Worm (Caenorhabditis elegans) whole organism, mixed stage, embryonic: ENCODE data around the gene F57C2.4.

Experiments
- M03D4.4 ChIP-seq: sonication (generic microtip); optimal IDR thresholded peaks from 2 replicates; lab custom pipeline; 2017; ENCODE audit warnings: mild to moderate bottlenecking, missing genetic modification characterization, missing compliant biosample characterization
- bed-3 ChIP-seq: fragments of 200-800 bp; sonication (Bioruptor generic); optimal IDR thresholded peaks from 3 replicates; lab custom pipeline; 2018; ENCODE audit warnings: mild to moderate bottlenecking, missing genetic modification characterization, moderate library complexity, missing compliant biosample characterization
- blmp-1 ChIP-seq: fragments of 150-350 bp; optimal IDR thresholded peaks from 2 replicates; lab custom pipeline; 2014; ENCODE audit warnings: missing biosample characterization, missing genetic modification characterization
- ceh-39 ChIP-seq: fragments of 150-350 bp; optimal IDR thresholded peaks from 2 replicates; lab custom pipeline; 2014; ENCODE audit warnings: missing biosample characterization, missing genetic modification characterization
- ceh-43 ChIP-seq: fragments of 200-800 bp; sonication (Bioruptor generic); optimal IDR thresholded peaks from 2 replicates; lab custom pipeline; 2018; ENCODE audit warnings: mild to moderate bottlenecking, missing genetic modification characterization, moderate library complexity, missing compliant biosample characterization
- ceh-83 ChIP-seq: fragments of 200-800 bp; sonication (Bioruptor generic); optimal IDR thresholded peaks from 2 replicates; lab custom pipeline; 2018; ENCODE audit warnings: mild to moderate bottlenecking, missing genetic modification characterization, missing compliant biosample characterization
- ces-1 ChIP-seq: fragments of 150-350 bp; optimal IDR thresholded peaks from 2 replicates; lab custom pipeline; 2014; ENCODE audit warnings: missing biosample characterization, missing genetic modification reagents, missing genetic modification characterization
- cnd-1 ChIP-seq: fragments of 200-800 bp; sonication (Bioruptor generic); optimal IDR thresholded peaks from 2 replicates; lab custom pipeline; 2018; ENCODE audit warnings: mild to moderate bottlenecking, missing genetic modification characterization, missing compliant biosample characterization
- drap-1 ChIP-seq: fragments of 200-800 bp; sonication (Bioruptor generic); optimal IDR thresholded peaks from 3 replicates; lab custom pipeline; 2018; ENCODE audit warnings: mild to moderate bottlenecking, missing genetic modification characterization, missing compliant biosample characterization
- elt-1 ChIP-seq: sonication (generic microtip); optimal IDR thresholded peaks from 2 replicates; lab custom pipeline; 2017; ENCODE audit warnings: missing genetic modification characterization, mild to moderate bottlenecking, missing compliant biosample characterization, antibody characterized with exemption, moderate library complexity, borderline replicate concordance; ENCODE audit not compliant: insufficient read depth
- elt-3 ChIP-seq: fragments of 150-350 bp; optimal IDR thresholded peaks from 2 replicates; lab custom pipeline; 2014; ENCODE audit warnings: missing biosample characterization, missing genetic modification characterization
- flh-1 ChIP-seq: fragments of 200-800 bp; sonication (Bioruptor generic); optimal IDR thresholded peaks from 2 replicates; lab custom pipeline; 2018; ENCODE audit warnings: mild to moderate bottlenecking, missing genetic modification characterization, moderate library complexity, missing compliant biosample characterization
- ham-2 ChIP-seq: fragments of 200-800 bp; sonication (Bioruptor generic); optimal IDR thresholded peaks from 2 replicates; lab custom pipeline; 2018; ENCODE audit warnings: mild to moderate bottlenecking, missing genetic modification characterization, missing compliant biosample characterization
- hlh-1 ChIP-seq: fragments of 150-350 bp; optimal IDR thresholded peaks from 2 replicates; lab custom pipeline; 2014; ENCODE audit warnings: missing biosample characterization, missing genetic modification reagents, missing genetic modification characterization
- lin-13 ChIP-seq: fragments of 150-350 bp; optimal IDR thresholded peaks from 2 replicates; lab custom pipeline; 2014; ENCODE audit warnings: missing biosample characterization, missing genetic modification characterization
- lin-32 ChIP-seq: fragments of 200-800 bp; sonication (Bioruptor generic); optimal IDR thresholded peaks from 2 replicates; lab custom pipeline; 2018; ENCODE audit warnings: mild to moderate bottlenecking, missing genetic modification characterization, missing compliant biosample characterization
- lsy-2 ChIP-seq: fragments of 150-350 bp; optimal IDR thresholded peaks from 2 replicates; lab custom pipeline; 2014; ENCODE audit warnings: missing biosample characterization, missing genetic modification characterization
- mab-5 ChIP-seq: fragments of 150-350 bp; optimal IDR thresholded peaks from 2 replicates; lab custom pipeline; 2014; ENCODE audit warnings: missing biosample characterization, missing genetic modification characterization
- mep-1 ChIP-seq: fragments of 150-350 bp; optimal IDR thresholded peaks from 2 replicates; lab custom pipeline; 2017; ENCODE audit warnings: missing biosample characterization, missing genetic modification reagents, missing genetic modification characterization, inconsistent platforms
- mls-2 ChIP-seq: sonication (generic microtip); optimal IDR thresholded peaks from 2 replicates; lab custom pipeline; 2016; ENCODE audit warnings: mild to moderate bottlenecking, missing genetic modification characterization, moderate library complexity, missing compliant biosample characterization
- nhr-12 ChIP-seq: fragments of 150-350 bp; optimal IDR thresholded peaks from 2 replicates; lab custom pipeline; 2014; ENCODE audit warnings: missing biosample characterization, missing genetic modification characterization
- nhr-2 ChIP-seq: fragments of 150-350 bp; optimal IDR thresholded peaks from 2 replicates; lab custom pipeline; 2014; ENCODE audit warnings: missing biosample characterization, missing genetic modification characterization
- nhr-237 ChIP-seq: fragments of 150-350 bp; optimal IDR thresholded peaks from 2 replicates; lab custom pipeline; 2014; ENCODE audit warnings: missing biosample characterization, missing genetic modification characterization
- nhr-28 ChIP-seq: fragments of 150-350 bp; optimal IDR thresholded peaks from 2 replicates; lab custom pipeline; 2014; ENCODE audit warnings: missing biosample characterization, missing genetic modification characterization
- pha-4 ChIP-seq: fragments of 150-350 bp; optimal IDR thresholded peaks from 2 replicates; lab custom pipeline; 2018; ENCODE audit warnings: missing biosample characterization, missing genetic modification reagents, missing genetic modification characterization
- sem-2 ChIP-seq: fragments of 200-800 bp; sonication (Bioruptor generic); optimal IDR thresholded peaks from 2 replicates; lab custom pipeline; 2018; ENCODE audit warnings: mild to moderate bottlenecking, missing genetic modification characterization, missing compliant biosample characterization
- snpc-4 ChIP-seq: fragments of 150-350 bp; optimal IDR thresholded peaks from 2 replicates; lab custom pipeline; 2014; ENCODE audit warnings: missing biosample characterization, missing genetic modification characterization
- sptf-1 ChIP-seq: sonication (generic microtip); optimal IDR thresholded peaks from 2 replicates; lab custom pipeline; 2017; ENCODE audit warnings: mild to moderate bottlenecking, missing genetic modification characterization, moderate library complexity, missing compliant biosample characterization
- tbx-8 ChIP-seq: fragments of 200-800 bp; sonication (Bioruptor generic); optimal IDR thresholded peaks from 2 replicates; lab custom pipeline; 2018; ENCODE audit warnings: mild to moderate bottlenecking, missing genetic modification characterization, moderate library complexity, missing compliant biosample characterization
- unc-120 ChIP-seq: sonication (generic microtip); optimal IDR thresholded peaks from 2 replicates; lab custom pipeline; 2017; ENCODE audit warnings: missing genetic modification characterization, missing compliant biosample characterization; ENCODE audit not compliant: poor library complexity, severe bottlenecking
- unc-39 ChIP-seq: fragments of 150-350 bp; optimal IDR thresholded peaks from 2 replicates; lab custom pipeline; 2014; ENCODE audit warnings: missing biosample characterization, missing genetic modification characterization
- unc-62 ChIP-seq: fragments of 150-350 bp; optimal IDR thresholded peaks from 2 replicates; lab custom pipeline; 2014; ENCODE audit warnings: missing biosample characterization, missing genetic modification reagents, missing genetic modification characterization
- zip-8 ChIP-seq: fragments of 150-350 bp; optimal IDR thresholded peaks from 2 replicates; lab custom pipeline; 2014; ENCODE audit warnings: missing biosample characterization, missing genetic modification characterization
- ztf-11 ChIP-seq: fragments of 150-350 bp; optimal IDR thresholded peaks from 2 replicates; lab custom pipeline; 2014; ENCODE audit warnings: missing biosample characterization, missing genetic modification characterization

Gene F57C2.4

DNA sequence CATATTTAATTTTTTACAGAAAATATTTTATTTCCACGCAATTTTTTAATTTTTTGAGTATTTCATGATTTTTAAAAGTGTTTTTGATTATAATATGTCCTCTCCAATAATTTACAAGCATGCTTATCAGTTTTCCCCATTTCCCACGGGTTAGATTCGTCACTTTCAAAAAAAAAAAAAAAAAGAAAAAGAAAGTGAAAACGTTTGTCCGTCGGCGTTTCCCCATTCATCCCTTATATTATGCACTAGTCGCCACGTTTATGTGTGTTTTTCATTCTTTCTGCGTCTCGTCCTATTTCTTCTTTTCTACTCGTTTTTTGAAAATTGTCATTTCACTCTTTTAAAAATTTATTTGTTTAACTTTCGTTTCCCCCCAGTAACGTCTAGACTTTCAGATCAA, 35.7 kb upstream of the F57C2.4 start, which contains the start of gene vnut-1:
vnut-1 (plus strand) TSS at position 396 of the 400 bp plus-strand sequence.
- TF ChIP-seq nhr-12 (tag; lab: Kevin White, UChicago) = no peak
- peak; percentile 58 for TF ChIP-seq blmp-1 (tag; lab: Kevin White, UChicago)

DNA sequence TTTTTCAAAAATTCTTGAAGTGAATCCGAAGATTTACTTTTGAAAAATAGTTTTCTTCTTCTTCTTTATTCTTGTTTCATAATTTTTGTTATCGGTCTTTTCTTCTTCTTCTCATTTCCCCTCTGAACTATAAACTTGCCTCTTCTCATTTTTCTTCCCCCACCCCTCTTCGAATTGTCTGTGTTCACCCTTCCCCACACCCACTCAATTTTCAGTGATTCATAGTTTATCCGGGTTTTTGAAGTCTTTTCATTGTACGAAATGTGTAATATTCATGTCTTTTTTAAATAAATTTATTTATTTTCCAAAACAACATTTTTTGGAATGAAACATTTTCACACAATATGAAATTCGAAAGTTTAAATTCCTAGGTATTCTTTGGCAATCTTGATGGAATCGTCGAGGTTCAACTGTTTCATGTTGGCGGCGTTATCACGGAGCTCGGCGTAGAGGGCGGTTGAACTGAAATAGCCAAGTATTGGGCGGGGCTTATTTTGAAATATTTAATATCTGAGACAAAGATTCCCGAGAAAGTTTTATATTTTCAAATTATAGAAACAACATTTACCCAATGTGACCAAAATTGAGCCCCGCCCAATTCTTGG, 32.4 kb upstream of the F57C2.4 start:
- no peak for TF ChIP-seq cnd-1
- TF ChIP-seq elt-1 = no peak
- TF ChIP-seq unc-120 (tag; lab: Kevin White, UChicago) = no peak
- no peak for TF ChIP-seq snpc-4 (tag; lab: Kevin White, UChicago)
- no peak for TF ChIP-seq nhr-237 (tag; lab: Kevin White, UChicago)
- no peak for TF ChIP-seq pha-4 (tag; lab: Kevin White, UChicago)
- no peak for TF ChIP-seq lin-32 (GFP tag; lab: Kevin White, UChicago)
- TF ChIP-seq hlh-1 (tag; lab: Kevin White, UChicago) = no peak
- no peak for TF ChIP-seq drap-1 (GFP tag; lab: Kevin White, UChicago)
- no peak for TF ChIP-seq mep-1 (tag; lab: Kevin White, UChicago)
- TF ChIP-seq, all 35 proteins: peak for 0

DNA sequence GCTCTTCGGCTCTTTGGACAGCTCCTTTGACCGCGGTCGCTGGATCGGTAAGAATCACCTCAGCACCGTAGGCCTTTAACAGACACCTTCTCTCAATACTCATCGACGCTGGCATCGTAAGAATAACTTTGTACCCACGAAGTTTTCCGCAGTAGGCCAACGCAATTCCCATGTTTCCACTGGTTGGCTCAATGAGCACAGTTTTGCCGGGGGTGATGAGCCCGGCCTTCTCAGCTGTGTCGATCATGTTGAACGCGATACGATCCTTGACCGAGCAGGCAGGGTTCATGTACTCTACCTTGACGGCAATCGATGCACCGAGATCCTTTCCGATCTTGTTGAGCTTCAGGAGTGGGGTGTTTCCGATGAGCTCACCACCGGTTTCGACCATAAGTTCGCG, 31.1 kb upstream of the F57C2.4 start:
- no peak for TF ChIP-seq ces-1 (GFP tag; lab: Kevin White, UChicago)
- no peak for TF ChIP-seq zip-8 (tag; lab: Kevin White, UChicago)
- TF ChIP-seq elt-1 = no peak
- TF ChIP-seq M03D4.4 = no peak
- TF ChIP-seq ceh-39 = no peak
- TF ChIP-seq sptf-1 = no peak
- no peak for TF ChIP-seq nhr-12 (tag; lab: Kevin White, UChicago)
- TF ChIP-seq tbx-8 = no peak

DNA sequence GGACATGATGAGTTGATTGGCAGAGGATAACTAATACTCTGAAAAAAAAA, 30.9 kb upstream of the F57C2.4 start, which contains the start of gene cysl-2:
cysl-2 (minus strand) TSS at position 38 of the 50 bp plus-strand sequence.
- no peak for TF ChIP-seq nhr-2 (tag; lab: Kevin White, UChicago)
- no peak for TF ChIP-seq flh-1
- no peak for TF ChIP-seq elt-3 (tag; lab: Kevin White, UChicago)
- no peak for TF ChIP-seq lin-13 (tag; lab: Kevin White, UChicago)
- TF ChIP-seq sptf-1 = no peak
- no peak for TF ChIP-seq lin-32 (GFP tag; lab: Kevin White, UChicago)

DNA sequence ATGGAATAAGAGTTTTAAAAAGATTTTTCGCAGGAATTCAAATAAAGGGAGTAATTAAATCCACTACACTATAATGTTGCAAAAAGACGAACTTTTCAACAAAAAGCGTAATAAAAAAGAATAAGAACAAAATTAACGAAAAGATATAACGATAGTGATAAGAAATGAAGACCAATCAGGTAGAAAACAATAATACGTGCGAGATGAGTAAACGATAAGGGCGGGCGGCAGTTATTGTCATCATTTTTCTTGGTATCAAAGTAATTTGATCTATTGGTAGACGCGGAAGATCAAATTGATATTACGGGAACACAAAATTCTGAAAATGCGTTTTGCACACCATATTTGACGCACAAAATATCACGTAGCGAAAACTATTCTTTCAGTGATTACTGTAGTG, 30.6 kb upstream of the F57C2.4 start:
- TF ChIP-seq lin-32 (GFP tag; lab: Kevin White, UChicago) (no peak), unc-120 (tag; lab: Kevin White, UChicago) (no peak), elt-1 (peak; percentile 85), M03D4.4 (no peak)
- TF ChIP-seq, all 35 proteins: peak for 1

DNA sequence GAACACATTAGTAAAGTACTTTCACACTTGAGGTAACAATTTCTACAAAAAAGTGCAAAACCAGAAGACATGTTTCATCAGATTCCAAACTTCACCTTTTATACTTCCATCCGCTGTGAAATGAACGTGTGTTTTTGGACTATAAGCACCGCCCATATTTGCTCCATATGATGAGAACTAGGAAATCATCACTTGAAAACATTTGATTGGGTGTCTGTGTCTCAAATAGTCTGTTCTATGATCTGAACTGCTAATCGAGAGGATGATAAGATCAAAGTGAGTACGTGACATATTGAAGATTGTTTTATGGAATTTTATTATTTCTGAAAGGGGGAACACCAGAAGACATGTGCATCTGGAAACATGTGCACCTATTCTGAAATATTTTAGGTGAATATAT, 29.8 kb upstream of the F57C2.4 start:
- no peak for TF ChIP-seq sptf-1
- no peak for TF ChIP-seq tbx-8
- no peak for TF ChIP-seq lin-13 (tag; lab: Kevin White, UChicago)
- TF ChIP-seq zip-8 (tag; lab: Kevin White, UChicago) = no peak
- TF ChIP-seq ceh-43 (GFP tag; lab: Kevin White, UChicago) = no peak

DNA sequence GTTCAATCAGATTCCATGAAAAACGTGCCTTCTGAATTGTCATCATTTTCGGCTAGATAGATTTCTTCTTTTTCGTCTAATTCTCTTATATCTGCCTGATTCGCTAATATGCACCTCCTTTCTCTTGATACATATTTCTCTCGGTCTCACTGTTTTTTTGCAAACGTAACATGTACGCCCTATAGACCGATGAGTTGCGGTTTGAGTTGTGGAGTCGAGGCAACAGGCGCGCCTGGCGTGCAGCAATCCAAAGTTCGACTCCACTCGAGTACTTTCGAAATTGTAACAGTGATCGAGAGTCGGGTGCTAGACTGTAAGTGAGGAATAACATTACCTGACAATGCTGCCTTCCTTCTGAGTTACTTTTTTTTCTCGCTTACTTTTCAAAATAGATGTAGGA, 28.3 kb upstream of the F57C2.4 start:
- TF ChIP-seq elt-1 (no peak), lsy-2 (peak; percentile 49), unc-120 (tag; lab: Kevin White, UChicago) (peak; percentile 90), mab-5 (tag; lab: Kevin White, UChicago) (no peak), bed-3 (peak; percentile 82), mls-2 (tag; lab: Kevin White, UChicago) (peak; percentile 94), cnd-1 (peak; percentile 94), lin-32 (GFP tag; lab: Kevin White, UChicago) (peak; percentile 94), sptf-1 (peak; percentile 94), elt-3 (tag; lab: Kevin White, UChicago) (peak; percentile 80), nhr-237 (tag; lab: Kevin White, UChicago) (peak; percentile 70), nhr-12 (tag; lab: Kevin White, UChicago) (peak; percentile 88), unc-39 (tag; lab: Kevin White, UChicago) (no peak), pha-4 (tag; lab: Kevin White, UChicago) (peak; percentile 80), mep-1 (tag; lab: Kevin White, UChicago) (peak; percentile 54), flh-1 (peak; percentile 71), nhr-28 (peak; percentile 63), ces-1 (GFP tag; lab: Kevin White, UChicago) (no peak), M03D4.4 (peak; percentile 93), ceh-39 (peak; percentile 39), zip-8 (tag; lab: Kevin White, UChicago) (no peak), lin-13 (tag; lab: Kevin White, UChicago) (peak; percentile 72), snpc-4 (tag; lab: Kevin White, UChicago) (no peak), tbx-8 (peak; percentile 82), blmp-1 (tag; lab: Kevin White, UChicago) (no peak), drap-1 (GFP tag; lab: Kevin White, UChicago) (peak; percentile 88), ham-2 (peak; percentile 89), ceh-83 (GFP tag; lab: Kevin White, UChicago) (peak; percentile 96), ceh-43 (GFP tag; lab: Kevin White, UChicago) (peak; percentile 88), sem-2 (peak; percentile 87), nhr-2 (tag; lab: Kevin White, UChicago) (no peak), unc-62 (GFP tag; lab: Kevin White, UChicago) (peak; percentile 52), ztf-11 (tag; lab: Kevin White, UChicago) (no peak)
